Worm (Caenorhabditis elegans) whole organism, late embryonic: ENCODE measurements around the gene zim-1.

Experiments used
- C08G9.2 ChIP-seq: sonication (generic microtip); optimal IDR thresholded peaks from 2 replicates; lab custom pipeline; 2016; ENCODE audit warnings: mild to moderate bottlenecking, missing genetic modification characterization, moderate library complexity, missing compliant biosample characterization
- F13H6.1 ChIP-seq: sonication (generic microtip); optimal IDR thresholded peaks from 2 replicates; lab custom pipeline; 2016; ENCODE audit warnings: missing genetic modification characterization, missing compliant biosample characterization
- K09A11.1 ChIP-seq: sonication (generic microtip); optimal IDR thresholded peaks from 2 replicates; lab custom pipeline; 2017; ENCODE audit warnings: antibody characterized with exemption, mild to moderate bottlenecking, missing genetic modification characterization, missing compliant biosample characterization; ENCODE audit not compliant: insufficient read depth
- Y22D7AL.16 ChIP-seq: sonication (generic microtip); optimal IDR thresholded peaks from 2 replicates; lab custom pipeline; 2016; ENCODE audit warnings: missing genetic modification characterization, missing compliant biosample characterization
- ahr-1 ChIP-seq: sonication (generic microtip); optimal IDR thresholded peaks from 2 replicates; lab custom pipeline; 2016; ENCODE audit warnings: missing genetic modification characterization, missing compliant biosample characterization
- ama-1 ChIP-seq: fragments of 150-350 bp; optimal IDR thresholded peaks from 2 replicates; lab custom pipeline; 2014
- ceh-18 ChIP-seq: sonication (generic microtip); optimal IDR thresholded peaks from 2 replicates; lab custom pipeline; 2016; ENCODE audit warnings: missing genetic modification characterization, missing compliant biosample characterization
- ceh-19 ChIP-seq: fragments of 200-800 bp; sonication (Bioruptor generic); optimal IDR thresholded peaks from 2 replicates; lab custom pipeline; 2018; ENCODE audit warnings: mild to moderate bottlenecking, missing genetic modification characterization, missing compliant biosample characterization
- ceh-2 ChIP-seq: sonication (generic microtip); optimal IDR thresholded peaks from 2 replicates; lab custom pipeline; 2016; ENCODE audit warnings: missing genotype, missing genetic modification characterization, missing compliant biosample characterization
- ceh-22 ChIP-seq: sonication (generic microtip); optimal IDR thresholded peaks from 2 replicates; lab custom pipeline; 2017; ENCODE audit warnings: missing biosample characterization, missing genetic modification characterization
- ceh-24 ChIP-seq: sonication (generic microtip); optimal IDR thresholded peaks from 2 replicates; lab custom pipeline; 2016; ENCODE audit warnings: mild to moderate bottlenecking, missing genetic modification characterization, missing compliant biosample characterization
- ceh-30 ChIP-seq: fragments of 150-350 bp; optimal IDR thresholded peaks from 2 replicates; lab custom pipeline; 2014; ENCODE audit warnings: missing biosample characterization, missing genetic modification characterization
- ceh-31 ChIP-seq: sonication (generic microtip); optimal IDR thresholded peaks from 2 replicates; lab custom pipeline; 2016; ENCODE audit warnings: missing genetic modification characterization, missing compliant biosample characterization
- ceh-34 ChIP-seq: sonication (generic microtip); optimal IDR thresholded peaks from 2 replicates; lab custom pipeline; 2016; ENCODE audit warnings: mild to moderate bottlenecking, missing genetic modification characterization, missing compliant biosample characterization
- ceh-45 ChIP-seq: fragments of 200-800 bp; sonication (Bioruptor generic); IDR thresholded peaks from 2 replicates; pipeline ENCODE4 v1.3.6; 2022; ENCODE audit warnings: missing genetic modification reagents, missing genetic modification characterization, missing compliant biosample characterization
- ceh-48 ChIP-seq: sonication (generic microtip); optimal IDR thresholded peaks from 2 replicates; lab custom pipeline; 2016; ENCODE audit warnings: missing genetic modification characterization, inconsistent platforms, missing compliant biosample characterization
- ceh-6 ChIP-seq: fragments of 200-800 bp; sonication (Bioruptor generic); optimal IDR thresholded peaks from 2 replicates; lab custom pipeline; 2018; ENCODE audit warnings: mild to moderate bottlenecking, missing genetic modification characterization, missing compliant biosample characterization
- ceh-9 ChIP-seq: sonication (generic microtip); optimal IDR thresholded peaks from 2 replicates; lab custom pipeline; 2016; ENCODE audit warnings: mild to moderate bottlenecking, missing genetic modification characterization, inconsistent platforms, missing compliant biosample characterization
- dmd-4 ChIP-seq: sonication (generic microtip); optimal IDR thresholded peaks from 2 replicates; lab custom pipeline; 2016; ENCODE audit warnings: borderline replicate concordance, missing genetic modification characterization, missing compliant biosample characterization
- elt-2 ChIP-seq: sonication (generic microtip); optimal IDR thresholded peaks from 2 replicates; lab custom pipeline; 2016; ENCODE audit warnings: missing genetic modification reagents, missing genetic modification characterization, missing compliant biosample characterization
- fax-1 ChIP-seq: sonication (generic microtip); optimal IDR thresholded peaks from 2 replicates; lab custom pipeline; 2016; ENCODE audit warnings: missing genotype, missing genetic modification characterization, missing compliant biosample characterization
- fkh-10 ChIP-seq: fragments of 150-350 bp; optimal IDR thresholded peaks from 2 replicates; lab custom pipeline; 2014; ENCODE audit warnings: missing biosample characterization, missing genetic modification reagents, missing genetic modification characterization
- fkh-6 ChIP-seq: sonication (generic microtip); optimal IDR thresholded peaks from 2 replicates; lab custom pipeline; 2016; ENCODE audit warnings: missing genetic modification characterization, missing compliant biosample characterization
- gmeb-2 ChIP-seq: sonication (generic microtip); optimal IDR thresholded peaks from 2 replicates; lab custom pipeline; 2016; ENCODE audit warnings: missing genetic modification characterization, inconsistent platforms, missing compliant biosample characterization
- hlh-13 ChIP-seq: fragments of 200-800 bp; sonication (Bioruptor generic); optimal IDR thresholded peaks from 2 replicates; lab custom pipeline; 2018; ENCODE audit warnings: mild to moderate bottlenecking, missing genetic modification characterization, missing compliant biosample characterization
- hlh-6 ChIP-seq: sonication (generic microtip); optimal IDR thresholded peaks from 2 replicates; lab custom pipeline; 2016; ENCODE audit warnings: missing genotype, missing genetic modification characterization, missing compliant biosample characterization
- hlh-8 ChIP-seq: sonication (generic microtip); optimal IDR thresholded peaks from 2 replicates; lab custom pipeline; 2016; ENCODE audit warnings: missing genotype, missing genetic modification characterization, missing compliant biosample characterization
- lim-6 ChIP-seq: sonication (generic microtip); optimal IDR thresholded peaks from 2 replicates; lab custom pipeline; 2016; ENCODE audit warnings: missing genetic modification characterization, missing compliant biosample characterization
- lin-11 ChIP-seq: fragments of 200-800 bp; sonication (Bioruptor generic); optimal IDR thresholded peaks from 2 replicates; lab custom pipeline; 2018; ENCODE audit warnings: mild to moderate bottlenecking, missing genetic modification characterization, missing compliant biosample characterization
- madf-2 ChIP-seq: sonication (generic microtip); optimal IDR thresholded peaks from 2 replicates; lab custom pipeline; 2017; ENCODE audit warnings: missing genetic modification characterization, missing compliant biosample characterization
- mec-3 ChIP-seq: sonication (generic microtip); optimal IDR thresholded peaks from 2 replicates; lab custom pipeline; 2016; ENCODE audit warnings: borderline replicate concordance, missing genetic modification characterization, missing compliant biosample characterization
- nfya-1 ChIP-seq: sonication (generic microtip); optimal IDR thresholded peaks from 2 replicates; lab custom pipeline; 2017; ENCODE audit warnings: missing genetic modification characterization, mild to moderate bottlenecking, missing compliant biosample characterization, antibody characterized with exemption, moderate library complexity
- nhr-11 ChIP-seq: fragments of 150-350 bp; optimal IDR thresholded peaks from 2 replicates; lab custom pipeline; 2014; ENCODE audit warnings: missing biosample characterization, missing genetic modification characterization
- nhr-232 ChIP-seq: sonication (generic microtip); optimal IDR thresholded peaks from 2 replicates; lab custom pipeline; 2016; ENCODE audit warnings: missing genetic modification characterization, missing compliant biosample characterization
- npax-4 ChIP-seq: sonication (generic microtip); optimal IDR thresholded peaks from 2 replicates; lab custom pipeline; 2016; ENCODE audit warnings: missing genetic modification characterization, missing compliant biosample characterization
- pag-3 ChIP-seq: sonication (generic microtip); optimal IDR thresholded peaks from 2 replicates; lab custom pipeline; 2016; ENCODE audit warnings: missing compliant biosample characterization, missing genetic modification characterization, borderline replicate concordance
- pha-2 ChIP-seq: sonication (generic microtip); optimal IDR thresholded peaks from 2 replicates; lab custom pipeline; 2017; ENCODE audit warnings: mild to moderate bottlenecking, missing genetic modification characterization, missing compliant biosample characterization
- pqm-1 ChIP-seq: sonication (generic microtip); optimal IDR thresholded peaks from 2 replicates; lab custom pipeline; 2016; ENCODE audit warnings: missing genetic modification characterization, missing compliant biosample characterization
- rnt-1 ChIP-seq: sonication (generic microtip); optimal IDR thresholded peaks from 2 replicates; lab custom pipeline; 2016; ENCODE audit warnings: missing genetic modification characterization, missing compliant biosample characterization
- sdc-2 ChIP-seq: sonication (generic microtip); optimal IDR thresholded peaks from 2 replicates; lab custom pipeline; 2016; ENCODE audit warnings: missing genotype, missing genetic modification characterization, missing compliant biosample characterization
- sox-2 ChIP-seq: fragments of 200-800 bp; sonication (Bioruptor generic); IDR thresholded peaks from 2 replicates; pipeline ENCODE4 v1.3.6; 2022; ENCODE audit warnings: missing genetic modification reagents, missing genetic modification characterization, missing compliant biosample characterization
- syd-9 ChIP-seq: sonication (generic microtip); optimal IDR thresholded peaks from 2 replicates; lab custom pipeline; 2016; ENCODE audit warnings: mild to moderate bottlenecking, missing genetic modification characterization, moderate library complexity, missing compliant biosample characterization
- tbx-2 ChIP-seq: sonication (generic microtip); optimal IDR thresholded peaks from 2 replicates; lab custom pipeline; 2016; ENCODE audit warnings: missing genetic modification characterization, missing compliant biosample characterization
- tbx-7 ChIP-seq: sonication (generic microtip); optimal IDR thresholded peaks from 2 replicates; lab custom pipeline; 2016; ENCODE audit warnings: missing genotype, missing genetic modification characterization, missing compliant biosample characterization
- ttx-3 ChIP-seq: sonication (generic microtip); optimal IDR thresholded peaks from 2 replicates; lab custom pipeline; 2016; ENCODE audit warnings: missing genetic modification reagents, missing genetic modification characterization, missing compliant biosample characterization
- unc-3 ChIP-seq, 2 experiments: fragments of 200-800 bp in 1 of 2; sonication (Bioruptor generic) in 1 of 2; sonication (generic microtip) in 1 of 2; conservative IDR thresholded peaks in 1 of 2; optimal IDR thresholded peaks in 1 of 2; 2 replicates each; pipeline versions ENCODE4 v1.3.6 to Lab custom; 2016 to 2022; ENCODE audit warnings: missing compliant biosample characterization in 2 of 2, missing genetic modification characterization in 2 of 2, missing genetic modification reagents in 1 of 2
- unc-42 ChIP-seq: sonication (generic microtip); optimal IDR thresholded peaks from 2 replicates; lab custom pipeline; 2016; ENCODE audit warnings: missing genotype, missing genetic modification characterization, missing compliant biosample characterization
- unc-86 ChIP-seq: sonication (generic microtip); optimal IDR thresholded peaks from 2 replicates; lab custom pipeline; 2016; ENCODE audit warnings: missing genetic modification characterization, missing compliant biosample characterization
- zip-5 ChIP-seq: sonication (generic microtip); optimal IDR thresholded peaks from 2 replicates; lab custom pipeline; 2016; ENCODE audit warnings: missing genetic modification characterization, missing compliant biosample characterization

Gene zim-1

DNA sequence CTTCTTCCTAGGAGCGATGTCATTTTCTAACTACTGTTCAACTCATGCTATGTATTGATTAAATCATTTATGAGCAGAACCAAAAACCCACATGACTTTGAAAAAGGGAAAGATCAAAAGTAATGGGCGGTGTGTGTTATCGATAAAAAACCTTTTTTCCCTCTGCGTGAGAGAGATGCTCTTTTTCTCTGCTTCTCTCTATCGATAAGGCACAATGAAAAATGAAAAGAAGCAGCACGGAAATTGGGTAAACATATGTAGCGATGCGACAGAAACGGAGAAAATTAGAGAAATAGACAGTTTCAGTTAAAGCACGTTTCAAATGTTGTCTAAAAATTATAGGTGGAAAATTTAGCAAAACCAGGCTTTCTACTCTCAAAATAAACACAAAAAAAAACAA is 44.5 kb upstream of the zim-1 start:
- TF ChIP-seq ceh-18 (no peak), elt-2 (peak; percentile 39), fax-1 (tag; lab: Kevin White, UChicago) (no peak), ceh-9 (tag; lab: Kevin White, UChicago) (no peak), tbx-7 (tag; lab: Kevin White, UChicago) (no peak), ama-1 (lab: Kevin White, UChicago) (no peak), ceh-45 (no peak), npax-4 (no peak), hlh-6 (tag; lab: Kevin White, UChicago) (no peak), pqm-1 (tag; lab: Kevin White, UChicago) (peak; percentile 21), nfya-1 (tag; lab: Kevin White, UChicago) (peak; percentile 5), tbx-2 (tag; lab: Kevin White, UChicago) (no peak), unc-42 (tag; lab: Kevin White, UChicago) (peak; percentile 3), gmeb-2 (tag; lab: Kevin White, UChicago) (no peak), lim-6 (tag; lab: Kevin White, UChicago) (no peak)

DNA sequence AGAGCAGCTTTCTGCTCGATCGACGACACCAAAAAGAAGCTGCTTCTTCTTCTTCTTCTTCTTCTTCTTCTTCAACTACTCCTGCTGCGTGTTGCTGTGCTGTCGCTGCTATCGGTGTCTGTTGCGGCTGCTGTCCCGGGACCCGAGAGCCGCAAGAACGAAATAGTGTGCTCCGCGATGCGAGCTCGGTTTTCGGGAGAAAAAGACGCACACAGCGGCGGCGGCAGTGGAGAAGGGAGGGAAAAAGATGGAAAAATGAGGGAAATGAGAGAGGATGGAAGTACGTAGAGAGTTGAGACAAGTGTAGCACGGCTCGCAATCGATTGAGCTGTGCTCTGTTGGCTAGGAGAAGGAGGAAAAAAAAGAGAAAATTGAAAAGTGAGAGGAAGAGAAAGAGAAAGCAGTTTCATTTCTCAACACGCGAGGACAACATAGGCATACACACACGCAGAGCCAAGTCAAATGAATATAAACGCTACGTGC is 43.1 kb upstream of the zim-1 start:
- TF ChIP-seq K09A11.1 = peak; percentile 30
- TF ChIP-seq tbx-2 (tag; lab: Kevin White, UChicago) = peak; percentile 58
- no peak for TF ChIP-seq ceh-24
- TF ChIP-seq fax-1 (tag; lab: Kevin White, UChicago) = peak; percentile 82
- TF ChIP-seq ceh-18 = peak; percentile 94
- peak; percentile 57 for TF ChIP-seq ceh-19
- TF ChIP-seq hlh-6 (tag; lab: Kevin White, UChicago) = peak; percentile 32
- TF ChIP-seq lim-6 (tag; lab: Kevin White, UChicago) = no peak
- no peak for TF ChIP-seq gmeb-2 (tag; lab: Kevin White, UChicago)
- peak; percentile 82 for TF ChIP-seq unc-42 (tag; lab: Kevin White, UChicago)
- no peak for TF ChIP-seq pha-2
- TF ChIP-seq ceh-30 (tag; lab: Kevin White, UChicago) = no peak
- peak; percentile 70 for TF ChIP-seq rnt-1 (tag; lab: Kevin White, UChicago)
- TF ChIP-seq lin-11 (tag; lab: Kevin White, UChicago) = no peak
- TF ChIP-seq sdc-2 = peak; percentile 36
- peak; percentile 50 for TF ChIP-seq Y22D7AL.16
- no peak for TF ChIP-seq madf-2 (tag; lab: Kevin White, UChicago)
- peak; percentile 29 for TF ChIP-seq hlh-8 (tag; lab: Kevin White, UChicago)
- TF ChIP-seq ceh-31 (tag; lab: Kevin White, UChicago) = peak; percentile 79
- TF ChIP-seq nhr-11 (tag; lab: Kevin White, UChicago) = no peak
- TF ChIP-seq fkh-10 (GFP tag; lab: Kevin White, UChicago) = no peak
- no peak for TF ChIP-seq ahr-1 (tag; lab: Kevin White, UChicago)
- TF ChIP-seq hlh-13 (GFP tag; lab: Kevin White, UChicago) = no peak
- TF ChIP-seq ceh-22 (tag; lab: Kevin White, UChicago) = no peak
- TF ChIP-seq sox-2 (GFP tag; lab: Robert Waterston, UW) = no peak
- TF ChIP-seq ceh-45 = no peak
- no peak for TF ChIP-seq zip-5 (tag; lab: Kevin White, UChicago)
- peak; percentile 81 for TF ChIP-seq ceh-34
- no peak for TF ChIP-seq ceh-6 (GFP tag; lab: Kevin White, UChicago)
- peak; percentile 46 for TF ChIP-seq dmd-4 (tag; lab: Kevin White, UChicago)
- TF ChIP-seq nfya-1 (tag; lab: Kevin White, UChicago) = peak; percentile 53
- peak; percentile 65 for TF ChIP-seq mec-3
- no peak for TF ChIP-seq ttx-3 (tag; lab: Kevin White, UChicago)
- peak; percentile 29 for TF ChIP-seq C08G9.2 (tag; lab: Kevin White, UChicago)
- TF ChIP-seq ceh-48 = peak; percentile 70
- no peak for TF ChIP-seq elt-2
- TF ChIP-seq ceh-2 (tag; lab: Kevin White, UChicago) = peak; percentile 23
- TF ChIP-seq nhr-232 = no peak
- peak; percentile 4 for TF ChIP-seq F13H6.1
- no peak for TF ChIP-seq tbx-7 (tag; lab: Kevin White, UChicago)
- TF ChIP-seq pag-3 (tag; lab: Kevin White, UChicago) = no peak
- no peak for TF ChIP-seq fkh-6 (tag; lab: Kevin White, UChicago)
- peak; percentile 20 for TF ChIP-seq syd-9 (tag; lab: Kevin White, UChicago)
- no peak for TF ChIP-seq unc-3 (GFP tag; conservative IDR thresholded peaks at IDR 0.05; lab: Robert Waterston, UW)
- no peak for TF ChIP-seq unc-3 (tag; optimal IDR thresholded peaks at IDR 0.05; lab: Kevin White, UChicago)
- TF ChIP-seq unc-86 = no peak
